Worm (Caenorhabditis elegans) whole organism, L2 larva: ENCODE data around the gene pas-7.

ENCODE experiments used
- ceh-82 ChIP-seq: fragments of 150-350 bp; optimal IDR thresholded peaks from 2 replicates; lab custom pipeline; 2014; ENCODE audit warnings: missing biosample characterization, missing genetic modification characterization
- dmd-4 ChIP-seq: sonication (generic microtip); optimal IDR thresholded peaks from 2 replicates; lab custom pipeline; 2017; ENCODE audit warnings: missing biosample characterization, missing genetic modification characterization
- lin-39 ChIP-seq: fragments of 150-350 bp; optimal IDR thresholded peaks from 2 replicates; lab custom pipeline; 2014; ENCODE audit warnings: missing biosample characterization, missing genetic modification reagents, missing genetic modification characterization
- unc-39 ChIP-seq: fragments of 150-350 bp; optimal IDR thresholded peaks from 2 replicates; lab custom pipeline; 2014; ENCODE audit warnings: missing biosample characterization, missing genetic modification characterization
- ztf-11 ChIP-seq: sonication (generic microtip); optimal IDR thresholded peaks from 2 replicates; lab custom pipeline; 2017; ENCODE audit warnings: missing biosample characterization, missing genetic modification characterization

ce11 chrII:10132818-10133217 is 33.2 kb upstream of the pas-7 start:
- no peak for TF ChIP-seq ceh-82
- TF ChIP-seq ztf-11 (tag; lab: Kevin White, UChicago), result no peak
- no peak for TF ChIP-seq dmd-4 (tag; lab: Kevin White, UChicago)
- TF ChIP-seq lin-39 (tag; lab: Kevin White, UChicago), result no peak
- TF ChIP-seq unc-39 (tag; lab: Kevin White, UChicago), result no peak
